Worm (Caenorhabditis elegans) whole organism, L2 larva: ENCODE measurements around the gene Y17G7B.18.

Experiments used
- C34F6.9 ChIP-seq: fragments of 150-350 bp; optimal IDR thresholded peaks from 2 replicates; lab custom pipeline; 2014; ENCODE audit warnings: missing biosample characterization, missing genetic modification characterization
- F13H6.1 ChIP-seq: sonication (generic microtip); optimal IDR thresholded peaks from 2 replicates; lab custom pipeline; 2016; ENCODE audit warnings: missing genetic modification characterization, missing compliant biosample characterization
- R02D3.7 ChIP-seq: fragments of 150-350 bp; optimal IDR thresholded peaks from 2 replicates; lab custom pipeline; 2014; ENCODE audit warnings: missing biosample characterization, missing genetic modification characterization
- Y55F3AM.14 ChIP-seq: fragments of 200-800 bp; sonication (Bioruptor generic); optimal IDR thresholded peaks from 2 replicates; lab custom pipeline; 2018; ENCODE audit warnings: mild to moderate bottlenecking, missing genetic modification characterization, missing compliant biosample characterization
- ZK546.5 ChIP-seq: sonication (generic microtip); optimal IDR thresholded peaks from 2 replicates; lab custom pipeline; 2017; ENCODE audit warnings: missing biosample characterization, missing genetic modification characterization
- alr-1 ChIP-seq: fragments of 150-350 bp; optimal IDR thresholded peaks from 2 replicates; lab custom pipeline; 2014; ENCODE audit warnings: missing biosample characterization, missing genetic modification characterization
- aly-2 ChIP-seq: fragments of 150-350 bp; optimal IDR thresholded peaks from 2 replicates; lab custom pipeline; 2014; ENCODE audit warnings: missing biosample characterization, missing genetic modification characterization
- ama-1 ChIP-seq: fragments of 150-350 bp; optimal IDR thresholded peaks from 2 replicates; lab custom pipeline; 2018; ENCODE audit warnings: inconsistent platforms
- blmp-1 ChIP-seq: sonication (generic microtip); optimal IDR thresholded peaks from 2 replicates; lab custom pipeline; 2017; ENCODE audit warnings: missing genetic modification characterization, mild to moderate bottlenecking, missing compliant biosample characterization, antibody characterized with exemption, moderate library complexity; ENCODE audit not compliant: insufficient read depth
- ceh-16 ChIP-seq: fragments of 150-350 bp; optimal IDR thresholded peaks from 2 replicates; lab custom pipeline; 2014; ENCODE audit warnings: missing biosample characterization, missing genetic modification characterization
- ceh-82 ChIP-seq: fragments of 150-350 bp; optimal IDR thresholded peaks from 2 replicates; lab custom pipeline; 2014; ENCODE audit warnings: missing biosample characterization, missing genetic modification characterization
- crh-2 ChIP-seq: sonication (generic microtip); optimal IDR thresholded peaks from 2 replicates; lab custom pipeline; 2017; ENCODE audit warnings: missing biosample characterization, missing genetic modification characterization
- dmd-4 ChIP-seq: sonication (generic microtip); optimal IDR thresholded peaks from 2 replicates; lab custom pipeline; 2017; ENCODE audit warnings: missing biosample characterization, missing genetic modification characterization
- egl-27 ChIP-seq: sonication (generic microtip); optimal IDR thresholded peaks from 3 replicates; lab custom pipeline; 2017; ENCODE audit warnings: missing biosample characterization, missing genetic modification reagents, missing genetic modification characterization
- elt-1 ChIP-seq: fragments of 150-350 bp; optimal IDR thresholded peaks from 2 replicates; lab custom pipeline; 2014; ENCODE audit warnings: missing biosample characterization, missing genetic modification characterization
- elt-3 ChIP-seq: sonication (generic microtip); optimal IDR thresholded peaks from 2 replicates; lab custom pipeline; 2017; ENCODE audit warnings: missing biosample characterization, missing genetic modification characterization
- fos-1 ChIP-seq: fragments of 150-350 bp; optimal IDR thresholded peaks from 2 replicates; lab custom pipeline; 2014; ENCODE audit warnings: missing biosample characterization, missing genetic modification characterization
- gmeb-1 ChIP-seq: fragments of 150-350 bp; optimal IDR thresholded peaks from 2 replicates; lab custom pipeline; 2014; ENCODE audit warnings: missing biosample characterization, missing genetic modification characterization
- lin-11 ChIP-seq: fragments of 150-350 bp; sonication (generic microtip); optimal IDR thresholded peaks from 2 replicates; lab custom pipeline; 2014; ENCODE audit warnings: missing biosample characterization, missing genetic modification characterization, inconsistent platforms, mixed read lengths
- lin-13 ChIP-seq: fragments of 150-350 bp; optimal IDR thresholded peaks from 2 replicates; lab custom pipeline; 2014; ENCODE audit warnings: missing biosample characterization, missing genetic modification reagents, missing genetic modification characterization
- lin-39 ChIP-seq: fragments of 150-350 bp; optimal IDR thresholded peaks from 2 replicates; lab custom pipeline; 2014; ENCODE audit warnings: missing biosample characterization, missing genetic modification reagents, missing genetic modification characterization
- lsy-2 ChIP-seq, 2 experiments: fragments of 150-350 bp in 1 of 2; sonication (generic microtip) in 1 of 2; optimal IDR thresholded peaks; 2 replicates each; lab custom pipeline; 2014 to 2017; ENCODE audit warnings: missing biosample characterization in 2 of 2, missing genetic modification characterization in 2 of 2
- mab-5 ChIP-seq: fragments of 150-350 bp; optimal IDR thresholded peaks from 2 replicates; lab custom pipeline; 2014; ENCODE audit warnings: missing biosample characterization, missing genetic modification characterization
- mbf-1 ChIP-seq: sonication (generic microtip); optimal IDR thresholded peaks from 2 replicates; lab custom pipeline; 2017; ENCODE audit warnings: missing biosample characterization, missing genetic modification characterization
- mdl-1 ChIP-seq, 2 experiments: fragments of 150-350 bp in 1 of 2; sonication (generic microtip) in 1 of 2; optimal IDR thresholded peaks; 2 replicates each; lab custom pipeline; 2017; ENCODE audit warnings: missing biosample characterization in 2 of 2, missing genetic modification characterization in 2 of 2
- nhr-10 ChIP-seq: sonication (generic microtip); optimal IDR thresholded peaks from 2 replicates; lab custom pipeline; 2017; ENCODE audit warnings: missing biosample characterization, missing genetic modification characterization
- nhr-11 ChIP-seq: fragments of 150-350 bp; optimal IDR thresholded peaks from 2 replicates; lab custom pipeline; 2014; ENCODE audit warnings: missing biosample characterization, missing genetic modification characterization
- nhr-12 ChIP-seq: fragments of 150-350 bp; optimal IDR thresholded peaks from 2 replicates; lab custom pipeline; 2014; ENCODE audit warnings: missing biosample characterization, missing genetic modification characterization
- nhr-129 ChIP-seq: fragments of 150-350 bp; optimal IDR thresholded peaks from 2 replicates; lab custom pipeline; 2014; ENCODE audit warnings: missing biosample characterization, missing genetic modification characterization
- nhr-21 ChIP-seq: fragments of 150-350 bp; optimal IDR thresholded peaks from 2 replicates; lab custom pipeline; 2014; ENCODE audit warnings: missing biosample characterization, missing genetic modification characterization
- nhr-23 ChIP-seq: fragments of 150-350 bp; optimal IDR thresholded peaks from 2 replicates; lab custom pipeline; 2014; ENCODE audit warnings: missing biosample characterization, missing genetic modification reagents, missing genetic modification characterization
- nhr-237 ChIP-seq: fragments of 150-350 bp; optimal IDR thresholded peaks from 2 replicates; lab custom pipeline; 2014; ENCODE audit warnings: missing biosample characterization, missing genetic modification characterization
- nhr-25 ChIP-seq: fragments of 150-350 bp; sonication (generic microtip); optimal IDR thresholded peaks from 3 replicates; lab custom pipeline; 2014; ENCODE audit warnings: missing biosample characterization, missing genetic modification characterization
- nhr-6 ChIP-seq: fragments of 150-350 bp; optimal IDR thresholded peaks from 2 replicates; lab custom pipeline; 2014; ENCODE audit warnings: missing biosample characterization, missing genetic modification characterization
- nhr-77 ChIP-seq: fragments of 150-350 bp; optimal IDR thresholded peaks from 2 replicates; lab custom pipeline; 2014; ENCODE audit warnings: missing biosample characterization, missing genetic modification characterization
- peb-1 ChIP-seq: fragments of 150-350 bp; optimal IDR thresholded peaks from 2 replicates; lab custom pipeline; 2014; ENCODE audit warnings: missing biosample characterization, missing genetic modification characterization
- sem-4 ChIP-seq: fragments of 150-350 bp; optimal IDR thresholded peaks from 2 replicates; lab custom pipeline; 2014; ENCODE audit warnings: missing biosample characterization, missing genetic modification reagents, missing genetic modification characterization
- skn-1 ChIP-seq: sonication (generic microtip); optimal IDR thresholded peaks from 2 replicates; lab custom pipeline; 2017; ENCODE audit warnings: missing biosample characterization, missing genetic modification characterization
- sma-3 ChIP-seq: sonication (generic microtip); optimal IDR thresholded peaks from 2 replicates; lab custom pipeline; 2016; ENCODE audit warnings: missing genetic modification reagents, missing genetic modification characterization, missing compliant biosample characterization
- sma-9 ChIP-seq, 2 experiments: fragments of 150-350 bp in 1 of 2; sonication (generic microtip) in 1 of 2; optimal IDR thresholded peaks; 2 replicates each; lab custom pipeline; 2014 to 2016; ENCODE audit warnings: missing genetic modification characterization in 2 of 2, mild to moderate bottlenecking in 1 of 2, missing biosample characterization in 1 of 2, missing compliant biosample characterization in 1 of 2, missing genetic modification reagents in 1 of 2, moderate library complexity in 1 of 2
- snpc-4 ChIP-seq: fragments of 150-350 bp; optimal IDR thresholded peaks from 2 replicates; lab custom pipeline; 2014; ENCODE audit warnings: missing biosample characterization, missing genetic modification characterization
- unc-39 ChIP-seq: fragments of 150-350 bp; optimal IDR thresholded peaks from 2 replicates; lab custom pipeline; 2014; ENCODE audit warnings: missing biosample characterization, missing genetic modification characterization
- unc-55 ChIP-seq: fragments of 150-350 bp; sonication (generic microtip); optimal IDR thresholded peaks from 3 replicates; lab custom pipeline; 2014; ENCODE audit warnings: missing biosample characterization, missing genetic modification reagents, missing genetic modification characterization
- unc-62 ChIP-seq: fragments of 150-350 bp; optimal IDR thresholded peaks from 2 replicates; lab custom pipeline; 2014; ENCODE audit warnings: missing biosample characterization, missing genetic modification reagents, missing genetic modification characterization
- zag-1 ChIP-seq: fragments of 150-350 bp; optimal IDR thresholded peaks from 2 replicates; lab custom pipeline; 2014; ENCODE audit warnings: missing biosample characterization, missing genetic modification characterization
- ztf-1 ChIP-seq: fragments of 200-800 bp; sonication (Bioruptor generic); conservative IDR thresholded peaks from 2 replicates; pipeline ENCODE4 v1.3.6; 2022; ENCODE audit warnings: missing genetic modification characterization, missing compliant biosample characterization
- ztf-11 ChIP-seq: sonication (generic microtip); optimal IDR thresholded peaks from 2 replicates; lab custom pipeline; 2017; ENCODE audit warnings: missing biosample characterization, missing genetic modification characterization
- ztf-4 ChIP-seq: fragments of 150-350 bp; optimal IDR thresholded peaks from 2 replicates; lab custom pipeline; 2014; ENCODE audit warnings: missing biosample characterization, missing genetic modification characterization

Y17G7B.18 gene

DNA sequence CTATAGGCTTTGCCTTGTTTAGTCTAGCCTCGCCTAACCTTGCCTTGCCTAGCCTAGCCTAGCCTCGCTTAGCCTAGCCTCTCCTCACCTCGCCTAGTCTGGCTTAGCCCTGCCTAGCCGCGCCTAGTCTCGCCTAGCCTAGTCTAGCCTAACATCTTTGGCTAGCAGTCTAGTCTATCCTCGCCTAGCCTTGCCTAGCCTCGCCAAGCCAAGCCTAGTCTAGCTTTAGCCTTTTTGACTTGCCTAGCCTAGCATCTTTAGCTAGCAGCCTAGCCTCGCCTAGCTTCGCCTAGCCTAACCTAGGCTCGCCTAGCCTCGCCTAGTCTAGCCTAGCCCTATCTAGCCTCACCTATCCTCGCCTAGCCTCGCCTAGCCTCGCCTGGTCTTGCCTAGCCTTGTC is 3.3 kb upstream of the Y17G7B.18 start:
- TF ChIP-seq R02D3.7 (no peak), nhr-129 (tag; lab: Kevin White, UChicago) (no peak), zag-1 (tag; lab: Kevin White, UChicago) (no peak), dmd-4 (tag; lab: Kevin White, UChicago) (no peak), fos-1 (tag; lab: Kevin White, UChicago) (no peak), nhr-6 (no peak), sma-9 (GFP tag; optimal IDR thresholded peaks at IDR 0.05; lab: Kevin White, UChicago) (no peak), sma-9 (tag; optimal IDR thresholded peaks at IDR 0.05; lab: Kevin White, UChicago) (no peak), mab-5 (tag; lab: Kevin White, UChicago) (no peak), gmeb-1 (no peak), ama-1 (lab: Kevin White, UChicago) (no peak), nhr-25 (no peak), nhr-12 (no peak), nhr-237 (no peak)

DNA sequence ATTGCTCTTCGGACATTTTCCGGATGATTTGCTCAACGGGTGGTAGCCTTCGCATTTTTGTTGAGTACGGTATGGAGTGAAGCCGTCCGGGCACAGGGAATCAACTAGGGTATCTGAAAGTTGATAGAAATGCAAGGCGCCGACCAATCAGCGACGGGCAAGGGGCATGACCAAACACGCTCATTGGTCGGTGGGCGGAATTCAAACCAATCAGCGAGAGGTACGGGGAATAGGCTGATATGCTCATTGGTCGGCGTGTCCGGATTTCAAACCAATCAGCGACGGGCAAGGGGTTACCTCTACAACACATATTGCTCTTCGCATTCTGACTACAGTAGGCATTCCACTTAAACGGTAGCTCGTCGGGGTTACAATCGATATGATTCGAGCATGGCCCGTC is 1.2 kb upstream of the Y17G7B.18 start:
- TF ChIP-seq mdl-1 (tag; optimal IDR thresholded peaks at IDR 0.05; lab: Kevin White, UChicago): no peak
- no peak for TF ChIP-seq nhr-237
- TF ChIP-seq lin-39 (tag; lab: Kevin White, UChicago): no peak
- no peak for TF ChIP-seq skn-1 (tag; lab: Kevin White, UChicago)
- no peak for TF ChIP-seq blmp-1
- TF ChIP-seq gmeb-1: no peak

DNA sequence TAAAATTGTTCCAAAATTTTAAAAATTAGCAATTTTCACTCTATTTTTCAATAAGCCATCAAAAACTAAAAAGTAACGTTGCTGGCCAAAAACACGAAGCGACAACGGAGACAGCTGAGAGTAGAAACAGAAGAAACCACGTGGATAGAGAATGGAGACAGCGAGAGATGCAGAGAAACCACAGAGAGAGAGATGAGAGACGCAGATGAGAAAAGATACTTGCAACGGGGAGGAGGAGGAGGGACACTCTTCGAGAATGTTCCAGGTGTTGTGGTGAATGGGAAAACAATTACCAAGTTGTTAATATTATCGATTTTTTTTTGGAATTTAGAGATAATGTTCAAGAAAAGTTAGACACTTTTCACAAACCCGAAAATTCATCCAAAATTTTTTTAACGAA is 5.3 kb downstream of the Y17G7B.18 start:
- TF ChIP-seq alr-1 (tag; lab: Kevin White, UChicago) (no peak), nhr-237 (peak; percentile 42), dmd-4 (tag; lab: Kevin White, UChicago) (no peak), egl-27 (tag; lab: Kevin White, UChicago) (peak; percentile 92), blmp-1 (peak; percentile 78), sma-9 (GFP tag; optimal IDR thresholded peaks at IDR 0.05; lab: Kevin White, UChicago) (peak; percentile 91), sma-9 (tag; optimal IDR thresholded peaks at IDR 0.05; lab: Kevin White, UChicago) (no peak), zag-1 (tag; lab: Kevin White, UChicago) (peak; percentile 71), lin-39 (tag; lab: Kevin White, UChicago) (no peak), nhr-77 (peak; percentile 52), sem-4 (tag; lab: Kevin White, UChicago) (peak; percentile 93), C34F6.9 (tag; lab: Kevin White, UChicago) (peak; percentile 100), nhr-12 (peak; percentile 32), Y55F3AM.14 (peak; percentile 74), nhr-25 (peak; percentile 92), nhr-23 (tag; lab: Kevin White, UChicago) (no peak), mbf-1 (tag; lab: Kevin White, UChicago) (no peak), elt-1 (tag; lab: Kevin White, UChicago) (no peak), unc-62 (GFP tag; lab: Kevin White, UChicago) (no peak), gmeb-1 (peak; percentile 85), sma-3 (GFP tag; lab: Kevin White, UChicago) (peak; percentile 96), lin-13 (GFP tag; lab: Kevin White, UChicago) (peak; percentile 90), mdl-1 (tag; optimal IDR thresholded peaks at IDR 0.05; lab: Kevin White, UChicago) (peak; percentile 83 to 98), nhr-129 (tag; lab: Kevin White, UChicago) (peak; percentile 95), unc-55 (GFP tag; lab: Kevin White, UChicago) (peak; percentile 90), nhr-10 (tag; lab: Kevin White, UChicago) (peak; percentile 76), ztf-11 (tag; lab: Kevin White, UChicago) (no peak), ceh-82 (no peak), ztf-1 (GFP tag; lab: Robert Waterston, UW) (no peak), lin-11 (tag; lab: Kevin White, UChicago) (peak; percentile 76), unc-39 (no peak), nhr-11 (tag; lab: Kevin White, UChicago) (no peak), ceh-16 (tag; lab: Kevin White, UChicago) (peak; percentile 13), lsy-2 (tag; optimal IDR thresholded peaks at IDR 0.05; lab: Kevin White, UChicago) (peak; percentile 80 to 94), snpc-4 (tag; lab: Kevin White, UChicago) (peak; percentile 86), elt-3 (tag; lab: Kevin White, UChicago) (no peak), mab-5 (tag; lab: Kevin White, UChicago) (peak; percentile 85), nhr-6 (peak; percentile 94), nhr-21 (tag; lab: Kevin White, UChicago) (peak; percentile 89), crh-2 (tag; lab: Kevin White, UChicago) (peak; percentile 99), ZK546.5 (tag; lab: Kevin White, UChicago) (peak; percentile 39), peb-1 (no peak), aly-2 (no peak), ama-1 (lab: Kevin White, UChicago) (peak; percentile 92), R02D3.7 (no peak), ztf-4 (tag; lab: Kevin White, UChicago) (peak; percentile 97), skn-1 (tag; lab: Kevin White, UChicago) (peak; percentile 71), fos-1 (tag; lab: Kevin White, UChicago) (peak; percentile 94), F13H6.1 (tag; lab: Kevin White, UChicago) (peak; percentile 94)
